Worm (Caenorhabditis elegans): ENCODE measurements around the gene C25D7.15.

DNA sequence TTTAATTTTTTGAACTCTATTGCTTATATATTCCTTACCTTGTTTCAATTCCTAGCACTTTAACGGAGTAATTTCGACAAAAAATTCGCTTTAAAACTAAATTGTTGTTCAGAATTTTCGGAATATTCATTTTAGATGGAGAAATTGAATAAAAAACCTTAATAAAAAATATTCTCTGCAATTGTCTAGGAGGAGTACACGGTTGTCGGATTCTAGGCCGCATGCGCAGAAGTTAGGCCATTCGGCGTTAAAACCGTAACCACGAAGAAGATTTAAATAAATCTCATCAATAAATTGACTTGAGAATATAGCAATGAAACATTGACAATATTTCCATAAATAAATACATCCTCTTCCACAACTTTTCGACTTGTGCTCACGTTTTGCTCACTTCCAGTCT lies 22.7 kb downstream of the C25D7.15 start, which contains the start of the genes C01G10.10 and C01G10.9:
- TF ChIP-seq hnd-1 (tag; optimal IDR thresholded peaks at IDR 0.05) (no peak), ama-1 (optimal IDR thresholded peaks at IDR 0.05) (no peak), tbx-37 (GFP tag; conservative IDR thresholded peaks at IDR 0.05) (peak; percentile 60), flt-1 (GFP tag; IDR thresholded peaks at IDR 0.05) (no peak), F13C5.2 (tag; optimal IDR thresholded peaks at IDR 0.05) (peak; percentile 31), hmbx-1 (tag; optimal IDR thresholded peaks at IDR 0.05) (no peak), sea-1 (GFP tag; conservative IDR thresholded peaks at IDR 0.05) (no peak), pes-1 (GFP tag; IDR thresholded peaks at IDR 0.05) (no peak), B0310.2 (tag; optimal IDR thresholded peaks at IDR 0.05) (no peak), tbx-11 (GFP tag; IDR thresholded peaks at IDR 0.05) (no peak), scrt-1 (GFP tag; IDR thresholded peaks at IDR 0.05) (no peak), ceh-36 (tag; optimal IDR thresholded peaks at IDR 0.05) (no peak)
